Fruit fly (Drosophila melanogaster): ENCODE measurements around the gene CG17991.

The CG17991 gene

dm6 chr3R:27244742-27245400 is 3.8 kb downstream of the CG17991 start, which contains the start of gene CG18766 (continued):
- TF ChIP-seq gsb (GFP tag; IDR thresholded peaks at IDR 0.05) = no peak
- TF ChIP-seq Sox100B (GFP tag; optimal IDR thresholded peaks at IDR 0.05) = no peak
- TF ChIP-seq ara (GFP tag; IDR thresholded peaks at IDR 0.05) = no peak
- TF ChIP-seq sens (GFP tag) = peak; percentile 57
- no peak for TF ChIP-seq chif (GFP tag; optimal IDR thresholded peaks at IDR 0.05)
- TF ChIP-seq Nf-YC (tag; optimal IDR thresholded peaks at IDR 0.05) = peak; percentile 73
- no peak for TF ChIP-seq CG17328 (GFP tag; IDR thresholded peaks at IDR 0.05)
- TF ChIP-seq bowl (GFP tag; IDR thresholded peaks at IDR 0.05) = no peak
- no peak for TF ChIP-seq zen2 (GFP tag; IDR thresholded peaks at IDR 0.05; ENCODE audit: partially characterized antibody)
- 0 out of 2 replicates have a peak, but pooled peaks have one; percentile 54 for TF ChIP-seq aop (GFP tag; IDR thresholded peaks at IDR 0.05)
- TF ChIP-seq gro (GFP tag; optimal IDR thresholded peaks at IDR 0.05) = peak; percentile 56
- TF ChIP-seq row (GFP tag; IDR thresholded peaks at IDR 0.05) = peak; percentile 55; the same call in 2 of the 3 replicates
- peak; percentile 24; the same call in 1 of the 3 replicates for TF ChIP-seq knrl (GFP tag; IDR thresholded peaks at IDR 0.05; ENCODE audit: partially characterized antibody)
- TF ChIP-seq zen (tag; optimal IDR thresholded peaks at IDR 0.05) = peak; percentile 55
- peak; percentile 45 for TF ChIP-seq ERR (GFP tag; optimal IDR thresholded peaks at IDR 0.05)
- peak; percentile 30 for TF ChIP-seq exex (tag; optimal IDR thresholded peaks at IDR 0.05)
- no peak for TF ChIP-seq br (optimal IDR thresholded peaks at IDR 0.05)
- peak; percentile 71 for TF ChIP-seq CG13624 (GFP tag; optimal IDR thresholded peaks at IDR 0.05)
- no peak for TF ChIP-seq CG33557 (GFP tag; optimal IDR thresholded peaks at IDR 0.05)
- TF ChIP-seq cg (GFP tag; optimal IDR thresholded peaks at IDR 0.05) = peak; percentile 84
- no peak for TF ChIP-seq ash1 (GFP tag; optimal IDR thresholded peaks at IDR 0.05)
- TF ChIP-seq CG9215 (GFP tag; IDR thresholded peaks at IDR 0.05) = no peak
- peak; percentile 37 for TF ChIP-seq CG2120 (GFP tag; optimal IDR thresholded peaks at IDR 0.05)
- TF ChIP-seq H15 (GFP tag; IDR thresholded peaks at IDR 0.05) = no peak
- TF ChIP-seq hb (GFP tag; IDR thresholded peaks at IDR 0.05; ENCODE audit: partially characterized antibody) = 0 out of 3 replicates have a peak, but pooled peaks have one; percentile 20
- no peak for TF ChIP-seq Poxn (GFP tag; IDR thresholded peaks at IDR 0.05)
- 0 out of 2 replicates have a peak, but pooled peaks have one; percentile 24 for TF ChIP-seq Awh (GFP tag; IDR thresholded peaks at IDR 0.05)
- no peak for TF ChIP-seq sna (GFP tag; IDR thresholded peaks at IDR 0.05; ENCODE audit: partially characterized antibody)
- TF ChIP-seq Mes4 (GFP tag; optimal IDR thresholded peaks at IDR 0.05) = no peak
- no peak for TF ChIP-seq sob (GFP tag; IDR thresholded peaks at IDR 0.05)
- no peak for TF ChIP-seq nerfin-1 (tag; optimal IDR thresholded peaks at IDR 0.05)
- TF ChIP-seq dmrt11E (tag; optimal IDR thresholded peaks at IDR 0.05) = peak; percentile 7
- TF ChIP-seq en (GFP tag; optimal IDR thresholded peaks at IDR 0.05) = no peak
- no peak for TF ChIP-seq hbn (GFP tag; IDR thresholded peaks at IDR 0.05; ENCODE audit: partially characterized antibody)
- no peak for TF ChIP-seq Hr39 (optimal IDR thresholded peaks at IDR 0.05)
- peak; percentile 24 for TF ChIP-seq Abd-B (GFP tag; optimal IDR thresholded peaks at IDR 0.05)
- TF ChIP-seq ranshi (GFP tag; IDR thresholded peaks at IDR 0.05) = no peak
- no peak for TF ChIP-seq CG11398 (GFP tag; optimal IDR thresholded peaks at IDR 0.05)
- peak; percentile 54 for TF ChIP-seq mam (GFP tag; optimal IDR thresholded peaks at IDR 0.05)
- no peak for TF ChIP-seq CG3065 (GFP tag; optimal IDR thresholded peaks at IDR 0.05)
- no peak for TF ChIP-seq CG15073 (GFP tag; optimal IDR thresholded peaks at IDR 0.05)
- TF ChIP-seq ato (GFP tag; IDR thresholded peaks at IDR 0.05; ENCODE audit: partially characterized antibody) = peak; percentile 42; the same call in 1 of the 2 replicates
- peak; percentile 8 for TF ChIP-seq CG8290 (GFP tag; optimal IDR thresholded peaks at IDR 0.05)
- TF ChIP-seq CG8290 (tag; optimal IDR thresholded peaks at IDR 0.05) = peak in 1 of 2 experiments; percentile 67
- TF ChIP-seq Adf1 (GFP tag; IDR thresholded peaks at IDR 0.05) = peak; percentile 66
- TF ChIP-seq CG1024 (GFP tag; IDR thresholded peaks at IDR 0.05) = no peak; the same call in 1 of the 2 replicates
- TF ChIP-seq wek (GFP tag; optimal IDR thresholded peaks at IDR 0.05) = no peak
- no peak for TF ChIP-seq CG11093 (GFP tag; IDR thresholded peaks at IDR 0.05)
- no peak for TF ChIP-seq Optix (GFP tag; IDR thresholded peaks at IDR 0.05)
- peak; percentile 10; the same call in 1 of the 2 replicates for TF ChIP-seq Drgx (GFP tag; IDR thresholded peaks at IDR 0.05)
- no peak for TF ChIP-seq run (tag; optimal IDR thresholded peaks at IDR 0.05)
